Fruit fly (Drosophila melanogaster): ENCODE data around the gene CG3294.

Gene CG3294

DNA sequence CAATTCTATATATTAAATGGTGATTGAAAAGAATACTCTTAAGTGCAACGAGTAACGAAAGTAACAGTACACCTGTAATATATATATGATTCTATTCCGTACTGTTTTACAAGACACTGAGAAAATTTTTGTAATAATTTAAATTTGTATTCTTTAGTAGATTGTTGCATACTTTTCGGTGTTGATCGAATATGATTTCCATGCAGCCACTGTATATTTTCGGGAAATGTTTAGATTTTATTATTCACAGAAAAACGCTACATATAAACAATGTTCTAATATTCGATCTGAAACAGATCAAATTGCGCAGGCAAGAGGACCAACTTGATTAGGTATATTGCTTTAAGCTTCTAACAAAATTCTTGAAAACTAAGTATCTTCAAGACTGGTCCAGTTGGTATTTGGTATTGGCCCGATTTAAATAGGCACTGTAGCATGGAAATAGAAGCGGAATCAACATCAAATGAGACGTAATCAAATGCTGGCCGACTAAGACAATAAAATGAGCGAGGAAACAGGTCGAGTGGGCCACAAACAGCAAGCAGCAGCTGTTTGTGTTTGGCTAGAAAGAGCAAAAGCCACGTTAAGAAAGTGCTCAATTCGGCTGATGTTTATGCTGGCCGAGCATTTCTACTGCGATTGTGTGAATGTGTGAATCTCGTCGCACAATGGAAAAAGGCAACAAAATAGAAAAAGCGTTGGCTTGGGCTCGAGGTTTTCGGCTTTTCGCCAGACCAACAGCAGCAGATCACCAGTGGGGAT is 18.1 kb downstream of the CG3294 start, which contains the start of gene CG15629:
CG15629 (plus strand) TSS at position 749 of the 762 bp plus-strand sequence.
- TF ChIP-seq tj (GFP tag; optimal IDR thresholded peaks at IDR 0.05) (peak; percentile 53), CG1620 (GFP tag; optimal IDR thresholded peaks at IDR 0.05) (no peak), cic (GFP tag; optimal IDR thresholded peaks at IDR 0.05) (no peak), kay (GFP tag; ENCODE audit: borderline replicate concordance) (no peak), Clk (GFP tag; optimal IDR thresholded peaks at IDR 0.05) (no peak), CG12768 (GFP tag; optimal IDR thresholded peaks at IDR 0.05) (no peak), toe (GFP tag; optimal IDR thresholded peaks at IDR 0.05) (no peak)

DNA sequence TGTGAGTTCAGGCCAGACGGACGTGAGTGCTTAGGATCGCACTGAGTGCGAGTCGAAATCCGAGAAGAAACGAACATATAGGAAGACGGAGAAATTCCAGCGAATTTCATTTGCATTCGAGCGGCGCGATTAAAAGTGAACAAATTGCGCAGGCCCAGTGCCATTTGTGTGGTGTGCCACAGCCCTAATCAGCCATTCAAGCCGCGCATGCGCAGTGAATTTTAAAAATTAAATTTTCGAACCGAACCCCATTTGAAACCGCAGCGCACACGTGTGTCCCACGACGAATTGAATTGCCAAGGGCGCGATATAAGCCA is 18.6 kb downstream of the CG3294 start:
- TF ChIP-seq Clk (GFP tag; optimal IDR thresholded peaks at IDR 0.05) (no peak), CG14711 (tag; optimal IDR thresholded peaks at IDR 0.05) (no peak), CG11617 (GFP tag; optimal IDR thresholded peaks at IDR 0.05) (no peak), bab1 (GFP tag; optimal IDR thresholded peaks at IDR 0.05) (no peak), CG5204 (GFP tag; optimal IDR thresholded peaks at IDR 0.05) (no peak), Mnt (GFP tag; optimal IDR thresholded peaks at IDR 0.05) (no peak), kay (GFP tag; ENCODE audit: borderline replicate concordance) (no peak), pad (GFP tag; optimal IDR thresholded peaks at IDR 0.05) (no peak), Hr96 (GFP tag; optimal IDR thresholded peaks at IDR 0.05) (no peak), Crg-1 (GFP tag; optimal IDR thresholded peaks at IDR 0.05) (no peak), ovo (GFP tag; optimal IDR thresholded peaks at IDR 0.05) (no peak), tj (GFP tag; optimal IDR thresholded peaks at IDR 0.05) (no peak), toe (GFP tag; optimal IDR thresholded peaks at IDR 0.05) (no peak), cic (GFP tag; optimal IDR thresholded peaks at IDR 0.05) (no peak), cnc (optimal IDR thresholded peaks at IDR 0.05) (no peak), CG33017 (tag; optimal IDR thresholded peaks at IDR 0.05) (no peak), CG12768 (GFP tag; optimal IDR thresholded peaks at IDR 0.05) (no peak), CG1620 (GFP tag; optimal IDR thresholded peaks at IDR 0.05) (no peak), CG7045 (GFP tag; optimal IDR thresholded peaks at IDR 0.05) (no peak)

DNA sequence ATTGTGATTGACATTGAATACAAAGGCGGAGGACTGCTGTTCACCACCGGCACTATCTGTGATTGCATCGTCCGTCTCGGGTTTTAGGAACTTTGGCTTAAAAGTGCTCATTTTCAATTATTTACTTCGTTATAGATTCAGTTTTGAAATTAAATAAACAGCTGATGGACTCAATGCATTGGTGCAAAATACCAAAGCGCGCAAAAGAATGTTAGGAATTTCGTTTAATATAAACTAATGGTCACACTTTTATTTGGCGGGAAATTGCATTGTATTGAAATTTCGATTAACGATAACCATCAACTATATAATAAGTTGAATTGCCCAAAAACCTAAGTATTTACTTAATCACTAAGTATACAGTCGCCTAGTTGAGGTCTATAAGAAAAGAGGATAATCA is 23.7 kb downstream of the CG3294 start, which contains the start of gene CG3225:
CG3225 (minus strand) TSS at position 190 of the 400 bp plus-strand sequence.
- TF ChIP-seq CG33017 (tag; optimal IDR thresholded peaks at IDR 0.05), result no peak
- peak; percentile 39 for TF ChIP-seq bab1 (GFP tag; optimal IDR thresholded peaks at IDR 0.05)

DNA sequence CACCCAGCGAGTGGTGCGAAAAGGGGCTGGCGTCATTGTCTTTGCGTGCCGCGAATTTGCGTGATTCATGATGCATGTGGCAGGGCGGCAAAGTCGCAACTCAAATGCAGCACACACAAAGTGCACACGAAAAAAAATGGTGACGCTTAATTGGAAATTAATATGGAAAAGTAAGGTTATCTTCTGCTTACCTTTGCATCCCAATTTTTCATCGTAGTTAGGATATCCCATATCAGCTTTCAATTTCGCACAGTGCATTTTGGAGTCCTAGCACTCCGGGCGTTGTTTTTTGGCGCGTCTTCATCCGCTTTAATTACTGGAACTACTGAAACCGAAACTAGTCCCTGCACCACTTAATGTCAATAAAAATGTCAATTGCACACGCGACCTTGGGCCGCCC is 25.6 kb downstream of the CG3294 start:
- TF ChIP-seq CG12768 (GFP tag; optimal IDR thresholded peaks at IDR 0.05), result no peak
- no peak for TF ChIP-seq cnc (optimal IDR thresholded peaks at IDR 0.05)

DNA sequence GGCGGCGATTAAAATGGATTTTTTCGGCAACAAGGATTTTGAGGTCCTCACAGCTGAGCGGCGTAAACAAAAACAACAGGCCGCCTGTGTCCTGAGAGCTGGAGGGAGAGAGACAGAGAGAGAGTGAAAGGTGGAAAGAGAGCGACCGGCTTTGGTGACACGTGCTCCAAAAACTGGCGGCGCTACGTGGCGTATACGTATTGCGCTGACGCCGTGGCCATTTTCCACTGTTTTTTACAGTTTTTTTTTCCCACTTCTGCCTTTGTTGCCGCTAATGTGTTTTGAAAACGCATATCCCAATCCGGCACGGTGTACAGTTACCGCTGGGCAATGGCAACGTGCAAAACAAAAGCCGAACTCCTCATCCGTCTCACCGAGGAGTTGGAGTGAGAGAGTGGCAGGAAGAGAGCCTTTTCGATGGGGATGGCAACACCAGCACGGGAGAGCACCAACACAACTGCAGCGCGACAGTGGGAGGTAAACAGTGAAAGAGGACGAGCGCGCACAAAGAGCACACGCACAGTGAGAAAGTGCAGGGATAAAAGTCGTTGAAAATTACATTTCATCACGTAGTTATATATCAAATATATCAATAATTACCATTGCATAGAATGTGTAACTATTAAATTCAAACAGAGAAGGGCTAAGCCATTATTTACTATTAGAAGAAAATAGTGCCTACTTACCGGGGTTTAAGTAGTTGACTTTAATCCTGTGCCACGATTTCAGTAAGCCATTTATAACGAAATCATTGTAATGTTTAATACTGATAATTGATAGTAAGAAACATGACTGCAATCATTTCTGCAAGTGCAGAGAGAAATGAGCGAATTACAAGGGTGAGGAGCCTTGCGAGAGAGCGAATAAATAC is 26.3 kb downstream of the CG3294 start:
- TF ChIP-seq CG5204 (GFP tag; optimal IDR thresholded peaks at IDR 0.05) (peak; percentile 70), kay (GFP tag; ENCODE audit: borderline replicate concordance) (no peak), pad (GFP tag; optimal IDR thresholded peaks at IDR 0.05) (no peak), Hr96 (GFP tag; optimal IDR thresholded peaks at IDR 0.05) (no peak), Mnt (GFP tag; optimal IDR thresholded peaks at IDR 0.05) (no peak), CG12768 (GFP tag; optimal IDR thresholded peaks at IDR 0.05) (no peak), CG7045 (GFP tag; optimal IDR thresholded peaks at IDR 0.05) (no peak), ovo (GFP tag; optimal IDR thresholded peaks at IDR 0.05) (no peak), CG11617 (GFP tag; optimal IDR thresholded peaks at IDR 0.05) (peak; percentile 40), CG33017 (tag; optimal IDR thresholded peaks at IDR 0.05) (peak; percentile 25), CG1620 (GFP tag; optimal IDR thresholded peaks at IDR 0.05) (peak; percentile 15), Crg-1 (GFP tag; optimal IDR thresholded peaks at IDR 0.05) (no peak), bab1 (GFP tag; optimal IDR thresholded peaks at IDR 0.05) (no peak), Clk (GFP tag; optimal IDR thresholded peaks at IDR 0.05) (no peak), tj (GFP tag; optimal IDR thresholded peaks at IDR 0.05) (no peak), cic (GFP tag; optimal IDR thresholded peaks at IDR 0.05) (no peak), cnc (optimal IDR thresholded peaks at IDR 0.05) (no peak), CG14711 (tag; optimal IDR thresholded peaks at IDR 0.05) (no peak), toe (GFP tag; optimal IDR thresholded peaks at IDR 0.05) (peak; percentile 68), CG7101 (tag; optimal IDR thresholded peaks at IDR 0.05) (no peak)

DNA sequence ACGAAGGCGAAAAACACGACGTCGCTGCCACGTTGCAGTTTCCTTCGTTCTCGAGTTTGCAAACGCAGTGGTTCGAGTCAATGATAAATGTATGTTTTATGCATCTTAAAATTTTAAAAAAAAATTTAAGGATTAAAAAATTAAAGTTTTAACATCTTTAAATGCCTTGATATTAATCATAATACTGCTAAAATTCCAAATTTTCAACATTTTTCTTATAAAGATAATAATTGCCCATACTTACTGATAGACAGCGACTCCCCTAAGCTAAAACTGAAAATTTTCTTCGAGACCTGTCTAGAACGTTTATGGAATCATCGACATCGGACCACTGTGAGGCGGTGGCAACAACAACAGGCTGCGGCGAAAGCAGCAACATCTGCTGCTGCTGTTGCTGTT is 27.0 kb downstream of the CG3294 start:
- TF ChIP-seq CG1620 (GFP tag; optimal IDR thresholded peaks at IDR 0.05), result no peak
- no peak for TF ChIP-seq Mnt (GFP tag; optimal IDR thresholded peaks at IDR 0.05)
- TF ChIP-seq Crg-1 (GFP tag; optimal IDR thresholded peaks at IDR 0.05), result no peak
- peak; percentile 28 for TF ChIP-seq CG14711 (tag; optimal IDR thresholded peaks at IDR 0.05)
- peak; percentile 68 for TF ChIP-seq CG12768 (GFP tag; optimal IDR thresholded peaks at IDR 0.05)
- peak; percentile 39 for TF ChIP-seq Clk (GFP tag; optimal IDR thresholded peaks at IDR 0.05)
- TF ChIP-seq CG5204 (GFP tag; optimal IDR thresholded peaks at IDR 0.05), result peak; percentile 55
- peak; percentile 63 for TF ChIP-seq Hr96 (GFP tag; optimal IDR thresholded peaks at IDR 0.05)
- TF ChIP-seq cnc (optimal IDR thresholded peaks at IDR 0.05), result no peak
- TF ChIP-seq CG7045 (GFP tag; optimal IDR thresholded peaks at IDR 0.05), result peak; percentile 76
- peak; percentile 26 for TF ChIP-seq pad (GFP tag; optimal IDR thresholded peaks at IDR 0.05)
- no peak for TF ChIP-seq ovo (GFP tag; optimal IDR thresholded peaks at IDR 0.05)
- peak; percentile 34 for TF ChIP-seq CG33017 (tag; optimal IDR thresholded peaks at IDR 0.05)
- TF ChIP-seq bab1 (GFP tag; optimal IDR thresholded peaks at IDR 0.05), result no peak
- TF ChIP-seq CG7101 (tag; optimal IDR thresholded peaks at IDR 0.05), result peak; percentile 42
- no peak for TF ChIP-seq cic (GFP tag; optimal IDR thresholded peaks at IDR 0.05)
- TF ChIP-seq kay (GFP tag; ENCODE audit: borderline replicate concordance), result no peak
- peak; percentile 31 for TF ChIP-seq CG11617 (GFP tag; optimal IDR thresholded peaks at IDR 0.05)
- no peak for TF ChIP-seq tj (GFP tag; optimal IDR thresholded peaks at IDR 0.05)
- TF ChIP-seq toe (GFP tag; optimal IDR thresholded peaks at IDR 0.05), result peak; percentile 23

Data from whole organism, adult.